Fruit fly (Drosophila melanogaster) whole organism, embryonic: ENCODE measurements around the gene ghi.
A peak's percentile ranks its signal among the peaks of the same experiment; 100 is the strongest.

Source experiments
- C15 ChIP-seq: fragments of 200-800 bp; sonication (Bioruptor generic); IDR thresholded peaks from 3 replicates; pipeline ENCODE4 v1.3.6; 2022; ENCODE audit warnings: missing biosample characterization, missing genetic modification characterization
- CG10321 ChIP-seq: fragments of 200-800 bp; sonication (Bioruptor generic); IDR thresholded peaks from 2 replicates; pipeline ENCODE4 v1.3.6; 2022; ENCODE audit warnings: missing biosample characterization, missing genetic modification characterization
- CG10979 ChIP-seq: fragments of 200-800 bp; sonication (Bioruptor generic); optimal IDR thresholded peaks from 2 replicates; lab custom pipeline; 2018; ENCODE audit warnings: missing biosample characterization, mild to moderate bottlenecking, missing genetic modification characterization, moderate library complexity
- CG11093 ChIP-seq: fragments of 200-800 bp; sonication (Bioruptor generic); IDR thresholded peaks from 3 replicates; pipeline ENCODE4 v1.3.6; 2022; ENCODE audit warnings: missing biosample characterization, missing genetic modification characterization
- CG11247 ChIP-seq: fragments of 200-800 bp; sonication (Bioruptor generic); IDR thresholded peaks from 2 replicates; pipeline ENCODE4 v1.3.6; 2022; ENCODE audit warnings: missing biosample characterization, missing genetic modification characterization
- CG12155 ChIP-seq: fragments of 200-800 bp; sonication (Bioruptor generic); optimal IDR thresholded peaks from 3 replicates; lab custom pipeline; 2016; ENCODE audit warnings: missing biosample characterization, missing genetic modification characterization
- CG13775 ChIP-seq: fragments of 200-800 bp; sonication (Bioruptor generic); optimal IDR thresholded peaks from 3 replicates; lab custom pipeline; 2017; ENCODE audit warnings: missing biosample characterization, mild to moderate bottlenecking, missing genetic modification characterization
- CG1647 ChIP-seq: fragments of 200-800 bp; sonication (Bioruptor generic); optimal IDR thresholded peaks from 3 replicates; lab custom pipeline; 2016; ENCODE audit warnings: missing biosample characterization, missing genetic modification characterization
- CG16813 ChIP-seq: fragments of 200-800 bp; sonication (Bioruptor generic); IDR thresholded peaks from 3 replicates; pipeline ENCODE4 v1.3.6; 2022; ENCODE audit warnings: missing biosample characterization, missing genetic modification characterization; ENCODE audit not compliant: partially characterized antibody
- CG1792 ChIP-seq: fragments of 200-800 bp; sonication (Bioruptor generic); optimal IDR thresholded peaks from 2 replicates; lab custom pipeline; 2016; ENCODE audit warnings: missing biosample characterization, missing genetic modification characterization
- CG2199 ChIP-seq: fragments of 200-800 bp; sonication (Bioruptor generic); IDR thresholded peaks from 3 replicates; pipeline ENCODE4 v1.3.6; 2022; ENCODE audit warnings: missing biosample characterization, missing genetic modification characterization
- CG31388 ChIP-seq: fragments of 200-800 bp; sonication (Bioruptor generic); optimal IDR thresholded peaks from 2 replicates; lab custom pipeline; 2016; ENCODE audit warnings: missing biosample characterization, missing genetic modification characterization
- CG33213 ChIP-seq: fragments of 200-800 bp; sonication (Bioruptor generic); optimal IDR thresholded peaks from 3 replicates; lab custom pipeline; 2016; ENCODE audit warnings: missing biosample characterization, missing genetic modification characterization
- CG34224 ChIP-seq: fragments of 200-800 bp; sonication (Bioruptor generic); IDR thresholded peaks from 3 replicates; pipeline ENCODE4 v1.3.6; 2022; ENCODE audit warnings: missing biosample characterization, missing genetic modification characterization; ENCODE audit not compliant: partially characterized antibody
- CG4328 ChIP-seq: fragments of 200-800 bp; sonication (Bioruptor generic); optimal IDR thresholded peaks from 3 replicates; lab custom pipeline; 2017; ENCODE audit warnings: missing biosample characterization, missing genetic modification reagents, missing genetic modification characterization
- CG4360 ChIP-seq: fragments of 200-800 bp; sonication (Bioruptor generic); IDR thresholded peaks from 2 replicates; pipeline ENCODE4 v1.3.6; 2022; ENCODE audit warnings: missing biosample characterization, missing genetic modification characterization
- CG43689 ChIP-seq: fragments of 200-800 bp; sonication (Bioruptor generic); IDR thresholded peaks from 2 replicates; pipeline ENCODE4 v1.3.6; 2022; ENCODE audit warnings: missing biosample characterization, missing genetic modification characterization
- CG5180 ChIP-seq: fragments of 200-800 bp; sonication (Bioruptor generic); optimal IDR thresholded peaks from 3 replicates; lab custom pipeline; 2017; ENCODE audit warnings: missing biosample characterization, missing genetic modification characterization, mild to moderate bottlenecking, moderate library complexity, missing genetic modification reagents
- CG6175 ChIP-seq: fragments of 200-800 bp; sonication (Bioruptor generic); IDR thresholded peaks from 3 replicates; pipeline ENCODE4 v1.3.6; 2022; ENCODE audit warnings: missing biosample characterization, missing genetic modification characterization
- CG8478 ChIP-seq: fragments of >200 bp; optimal IDR thresholded peaks from 2 replicates; lab custom pipeline; 2018
- CHES-1-like ChIP-seq: fragments of 200-800 bp; sonication (Bioruptor generic); optimal IDR thresholded peaks from 2 replicates; lab custom pipeline; 2016; ENCODE audit warnings: missing biosample characterization, missing genetic modification characterization
- D19A ChIP-seq: fragments of 200-800 bp; optimal IDR thresholded peaks from 3 replicates; lab custom pipeline; 2019; ENCODE audit warnings: missing biosample characterization, mild to moderate bottlenecking, missing genetic modification characterization, moderate library complexity
- Dfd ChIP-seq, 2 experiments: fragments of >200 bp; optimal IDR thresholded peaks; 2 replicates each; lab custom pipeline; 2017; ENCODE audit warnings: missing biosample characterization in 2 of 2, missing genetic modification characterization in 2 of 2
- Dip3 ChIP-seq: fragments of 200-800 bp; sonication (Bioruptor generic); optimal IDR thresholded peaks from 3 replicates; lab custom pipeline; 2016; ENCODE audit warnings: missing biosample characterization, missing genetic modification characterization
- Doc2 ChIP-seq: fragments of 200-800 bp; sonication (Bioruptor generic); IDR thresholded peaks from 2 replicates; pipeline ENCODE4 v1.3.6; 2022; ENCODE audit warnings: missing biosample characterization, missing genetic modification characterization
- Ets65A ChIP-seq: fragments of 200-800 bp; sonication (Bioruptor generic); peaks from one replicate; lab custom pipeline; 2016; ENCODE audit warnings: missing biosample characterization, missing genetic modification characterization
- Ets97D ChIP-seq: fragments of 200-800 bp; sonication (Bioruptor generic); optimal IDR thresholded peaks from 3 replicates; lab custom pipeline; 2016; ENCODE audit warnings: missing biosample characterization, missing genetic modification characterization
- Hand ChIP-seq: fragments of 200-800 bp; sonication (Bioruptor generic); optimal IDR thresholded peaks from 2 replicates; lab custom pipeline; 2017; ENCODE audit warnings: mild to moderate bottlenecking, missing biosample characterization, missing genetic modification reagents, missing genetic modification characterization
- Med ChIP-seq: fragments of 200-800 bp; sonication (Bioruptor generic); peaks from one replicate; lab custom pipeline; 2016; ENCODE audit warnings: missing biosample characterization, missing genetic modification characterization, mild to moderate bottlenecking, inconsistent platforms, moderate library complexity
- Side ChIP-seq: fragments of 200-800 bp; sonication (Bioruptor generic); optimal IDR thresholded peaks from 2 replicates; lab custom pipeline; 2016; ENCODE audit warnings: missing biosample characterization, missing genetic modification characterization
- Spps ChIP-seq: fragments of 200-800 bp; sonication (Bioruptor generic); optimal IDR thresholded peaks from 2 replicates; lab custom pipeline; 2018; ENCODE audit warnings: missing biosample characterization, mild to moderate bottlenecking, missing genetic modification characterization
- bcd ChIP-seq: fragments of 200-800 bp; sonication (Bioruptor generic); optimal IDR thresholded peaks from 2 replicates; lab custom pipeline; 2017; ENCODE audit warnings: missing biosample characterization, mild to moderate bottlenecking, missing genetic modification characterization
- cad ChIP-seq: fragments of >200 bp; optimal IDR thresholded peaks from 2 replicates; lab custom pipeline; 2017; ENCODE audit warnings: missing biosample characterization, missing genetic modification characterization
- cato ChIP-seq: fragments of 200-800 bp; sonication (Bioruptor generic); optimal IDR thresholded peaks from 2 replicates; lab custom pipeline; 2016; ENCODE audit warnings: missing biosample characterization, missing genetic modification characterization, borderline replicate concordance
- chif ChIP-seq, 2 experiments: fragments of 200-800 bp; sonication (Bioruptor generic); optimal IDR thresholded peaks; 3 replicates each; lab custom pipeline; 2016; ENCODE audit warnings: missing biosample characterization in 2 of 2, missing genetic modification characterization in 2 of 2
- dmrt11E ChIP-seq: fragments of 200-800 bp; sonication (Bioruptor generic); optimal IDR thresholded peaks from 3 replicates; lab custom pipeline; 2018; ENCODE audit warnings: missing biosample characterization, mild to moderate bottlenecking, missing genetic modification characterization, moderate library complexity
- fd64A ChIP-seq: fragments of 200-800 bp; sonication (Bioruptor generic); optimal IDR thresholded peaks from 3 replicates; lab custom pipeline; 2018; ENCODE audit warnings: missing biosample characterization, mild to moderate bottlenecking, missing genetic modification characterization
- hkb ChIP-seq, 2 experiments: fragments of 200-800 bp in 1 of 2; fragments of >200 bp in 1 of 2; sonication (Bioruptor generic) in 1 of 2; IDR thresholded peaks in 1 of 2; optimal IDR thresholded peaks in 1 of 2; 2 replicates each; pipeline versions ENCODE4 v1.3.6 to Lab custom; 2017 to 2022; ENCODE audit warnings: missing biosample characterization in 1 of 2, missing genetic modification characterization in 1 of 2
- jumu ChIP-seq: fragments of 200-800 bp; sonication (Bioruptor generic); optimal IDR thresholded peaks from 3 replicates; lab custom pipeline; 2016; ENCODE audit warnings: missing biosample characterization, missing genetic modification characterization
- lmd ChIP-seq: fragments of 200-800 bp; sonication (Bioruptor generic); IDR thresholded peaks from 2 replicates; pipeline ENCODE4 v1.3.6; 2022; ENCODE audit warnings: missing biosample characterization, missing genetic modification characterization
- mld ChIP-seq: fragments of 200-800 bp; sonication (Bioruptor generic); IDR thresholded peaks from 3 replicates; pipeline ENCODE4 v1.3.6; 2022; ENCODE audit warnings: missing biosample characterization, missing genetic modification characterization; ENCODE audit not compliant: partially characterized antibody
- nmo ChIP-seq: fragments of 200-800 bp; sonication (Bioruptor generic); optimal IDR thresholded peaks from 2 replicates; lab custom pipeline; 2018; ENCODE audit warnings: missing biosample characterization, mild to moderate bottlenecking, missing genetic modification characterization, moderate library complexity
- peb ChIP-seq: fragments of 200-800 bp; sonication (Bioruptor generic); IDR thresholded peaks from 2 replicates; pipeline ENCODE4 v1.3.6; 2022; ENCODE audit warnings: missing biosample characterization, missing genetic modification characterization
- rib ChIP-seq: fragments of 200-800 bp; sonication (Bioruptor generic); IDR thresholded peaks from 2 replicates; pipeline ENCODE4 v1.3.6; 2022; ENCODE audit warnings: missing biosample characterization, missing genetic modification characterization
- ro ChIP-seq: fragments of 200-800 bp; sonication (Bioruptor generic); IDR thresholded peaks from 2 replicates; pipeline ENCODE4 v1.3.6; 2022; ENCODE audit warnings: missing biosample characterization, missing genetic modification characterization
- stwl ChIP-seq: fragments of 200-800 bp; sonication (Bioruptor generic); optimal IDR thresholded peaks from 3 replicates; lab custom pipeline; 2018; ENCODE audit warnings: missing biosample characterization, mild to moderate bottlenecking, missing genetic modification characterization, moderate library complexity
- twi ChIP-seq: fragments of 200-800 bp; optimal IDR thresholded peaks from 2 replicates; lab custom pipeline; 2019; ENCODE audit warnings: missing biosample characterization, mild to moderate bottlenecking, missing genetic modification characterization, moderate library complexity
- unc-4 ChIP-seq: fragments of 200-800 bp; sonication (Bioruptor generic); IDR thresholded peaks from 2 replicates; pipeline ENCODE4 v1.3.6; 2022; ENCODE audit warnings: missing biosample characterization, missing genetic modification characterization; ENCODE audit not compliant: partially characterized antibody
- zen ChIP-seq: fragments of 200-800 bp; sonication (Bioruptor generic); optimal IDR thresholded peaks from 3 replicates; lab custom pipeline; 2018; ENCODE audit warnings: missing biosample characterization, mild to moderate bottlenecking, missing genetic modification characterization, moderate library complexity

ghi gene

dm6 chr3L:9471151-9471903 is 19.7 kb downstream of the ghi start:
- no peak for TF ChIP-seq D19A (tag; lab: Kevin White, UChicago)
- TF ChIP-seq Ets65A (GFP tag; lab: Kevin White, UChicago), result peak; percentile 93
- no peak for TF ChIP-seq Doc2 (GFP tag; lab: Robert Waterston, UW)
- peak; percentile 66 for TF ChIP-seq CG8478 (lab: Kevin White, UChicago)
- peak; percentile 53 for TF ChIP-seq Med (GFP tag; lab: Kevin White, UChicago)
- TF ChIP-seq Dfd (GFP tag; optimal IDR thresholded peaks at IDR 0.05; lab: Kevin White, UChicago), result peak in 1 of 2 experiments; percentile 90
- TF ChIP-seq Dip3 (GFP tag; lab: Kevin White, UChicago), result no peak
- no peak for TF ChIP-seq jumu
- TF ChIP-seq cad (GFP tag; lab: Kevin White, UChicago), result no peak
- TF ChIP-seq CG4360 (GFP tag; lab: Robert Waterston, UW), result peak; percentile 25; the same call in 1 of the 2 replicates
- TF ChIP-seq twi (tag; lab: Kevin White, UChicago), result no peak
- no peak for TF ChIP-seq bcd
- no peak for TF ChIP-seq peb (GFP tag; lab: Robert Waterston, UW)
- peak; percentile 83 for TF ChIP-seq CG13775 (GFP tag; lab: Kevin White, UChicago)
- no peak for TF ChIP-seq unc-4 (GFP tag; lab: Robert Waterston, UW)
- no peak for TF ChIP-seq fd64A (GFP tag; lab: Kevin White, UChicago)
- no peak for TF ChIP-seq CG1792

dm6 chr3L:9476829-9477228 is 25.2 kb downstream of the ghi start, which contains the start of the genes Uch-L5 and Jarid2:
TSS of gene Uch-L5 (minus strand) at chr3L:9476965.
TSS of gene Jarid2 (plus strand) at chr3L:9477038.
- peak; percentile 93 for TF ChIP-seq stwl (tag; lab: Kevin White, UChicago)
- TF ChIP-seq CG12155 (GFP tag; lab: Kevin White, UChicago), result peak; percentile 45
- peak; percentile 96 for TF ChIP-seq Ets97D (GFP tag; lab: Kevin White, UChicago)
- no peak for TF ChIP-seq CG2199 (GFP tag; lab: Robert Waterston, UW)
- TF ChIP-seq chif (GFP tag; optimal IDR thresholded peaks at IDR 0.05; lab: Kevin White, UChicago), result peak; percentile 33 to 38
- peak; percentile 38 for TF ChIP-seq zen (tag; lab: Kevin White, UChicago)
- TF ChIP-seq cato (GFP tag; lab: Kevin White, UChicago), result no peak
- no peak for TF ChIP-seq CG33213 (GFP tag; lab: Kevin White, UChicago)
- peak; percentile 29; the same call in 1 of the 3 replicates for TF ChIP-seq CG34224 (GFP tag; lab: Robert Waterston, UW)
- no peak for TF ChIP-seq CG31388 (GFP tag; lab: Kevin White, UChicago)
- no peak for TF ChIP-seq CG4328
- TF ChIP-seq CG6175 (GFP tag; lab: Robert Waterston, UW), result no peak
- no peak for TF ChIP-seq C15 (GFP tag; lab: Robert Waterston, UW)
- no peak; the same call in 2 of the 3 replicates for TF ChIP-seq CG16813 (GFP tag; lab: Robert Waterston, UW)
- TF ChIP-seq nmo (GFP tag; lab: Kevin White, UChicago), result peak; percentile 57
- TF ChIP-seq Hand (GFP tag; lab: Kevin White, UChicago), result no peak
- TF ChIP-seq mld (GFP tag; lab: Robert Waterston, UW), result no peak; the same call in 2 of the 3 replicates
- TF ChIP-seq CG10321 (GFP tag; lab: Robert Waterston, UW), result no peak
- no peak for TF ChIP-seq ro (GFP tag; lab: Robert Waterston, UW)
- no peak for TF ChIP-seq hkb (optimal IDR thresholded peaks at IDR 0.05; lab: Kevin White, UChicago)
- no peak for TF ChIP-seq hkb (GFP tag; IDR thresholded peaks at IDR 0.05; lab: Robert Waterston, UW)
- TF ChIP-seq Side (GFP tag; lab: Kevin White, UChicago), result peak; percentile 58
- TF ChIP-seq lmd (GFP tag; lab: Robert Waterston, UW), result no peak; the same call in 1 of the 2 replicates
- TF ChIP-seq rib (GFP tag; lab: Robert Waterston, UW), result peak; percentile 81
- no peak for TF ChIP-seq dmrt11E (tag; lab: Kevin White, UChicago)
- TF ChIP-seq CG1647 (GFP tag; lab: Kevin White, UChicago), result peak; percentile 46
- TF ChIP-seq CG43689 (GFP tag; lab: Robert Waterston, UW), result no peak
- TF ChIP-seq CG10979, result peak; percentile 48
- TF ChIP-seq CHES-1-like, result peak; percentile 94
- no peak for TF ChIP-seq Spps (tag; lab: Kevin White, UChicago)
- TF ChIP-seq CG11247 (GFP tag; lab: Robert Waterston, UW), result 0 out of 2 replicates have a peak, but pooled peaks have one; percentile 6
- no peak for TF ChIP-seq CG11093
- TF ChIP-seq CG5180 (GFP tag; lab: Kevin White, UChicago), result no peak
